Worm (Caenorhabditis elegans) whole organism, L1 larva: ENCODE measurements around the gene C44B9.2.
A peak's percentile ranks its signal among the peaks of the same experiment; 100 is the strongest.

Experiments used
- C04F5.9 ChIP-seq: sonication (generic microtip); optimal IDR thresholded peaks from 2 replicates; lab custom pipeline; 2016; ENCODE audit warnings: missing genetic modification characterization, missing compliant biosample characterization
- C16A3.4 ChIP-seq: fragments of 150-350 bp; optimal IDR thresholded peaks from 2 replicates; lab custom pipeline; 2014; ENCODE audit warnings: missing biosample characterization, missing genetic modification characterization
- Y116A8C.19 ChIP-seq: sonication (generic microtip); optimal IDR thresholded peaks from 2 replicates; lab custom pipeline; 2016; ENCODE audit warnings: missing compliant biosample characterization, missing genetic modification characterization, borderline replicate concordance
- aha-1 ChIP-seq: fragments of 150-350 bp; optimal IDR thresholded peaks from 2 replicates; lab custom pipeline; 2014; ENCODE audit warnings: missing biosample characterization, missing genetic modification characterization
- aly-2 ChIP-seq: fragments of 150-350 bp; optimal IDR thresholded peaks from 2 replicates; lab custom pipeline; 2014; ENCODE audit warnings: missing biosample characterization, missing genetic modification characterization
- ama-1 ChIP-seq: fragments of 150-350 bp; optimal IDR thresholded peaks from 2 replicates; lab custom pipeline; 2014
- blmp-1 ChIP-seq: fragments of 150-350 bp; optimal IDR thresholded peaks from 2 replicates; lab custom pipeline; 2014; ENCODE audit warnings: missing biosample characterization, missing genetic modification characterization
- ceh-8 ChIP-seq: fragments of 200-800 bp; sonication (Bioruptor generic); optimal IDR thresholded peaks from 2 replicates; lab custom pipeline; 2018; ENCODE audit warnings: mild to moderate bottlenecking, missing genetic modification characterization, moderate library complexity, missing compliant biosample characterization
- ceh-82 ChIP-seq, 3 experiments: fragments of 150-350 bp in 1 of 3; sonication (generic microtip) in 2 of 3; optimal IDR thresholded peaks; 2 replicates each; lab custom pipeline; 2014 to 2017; ENCODE audit warnings: missing biosample characterization in 3 of 3, missing genetic modification characterization in 3 of 3
- ceh-88 ChIP-seq: fragments of 200-800 bp; sonication (Bioruptor generic); IDR thresholded peaks from 2 replicates; pipeline ENCODE4 v1.3.6; 2022; ENCODE audit warnings: missing genetic modification characterization, missing compliant biosample characterization
- ceh-90 ChIP-seq: sonication (generic microtip); optimal IDR thresholded peaks from 2 replicates; lab custom pipeline; 2016; ENCODE audit warnings: missing genetic modification characterization, missing compliant biosample characterization
- ces-1 ChIP-seq: fragments of 150-350 bp; optimal IDR thresholded peaks from 2 replicates; lab custom pipeline; 2014; ENCODE audit warnings: missing biosample characterization, missing genetic modification reagents, missing genetic modification characterization
- dpl-1 ChIP-seq, 3 experiments: fragments of 150-350 bp in 2 of 3; sonication (generic microtip) in 1 of 3; optimal IDR thresholded peaks; 2 replicates each; lab custom pipeline; 2014 to 2017; ENCODE audit warnings: missing biosample characterization in 3 of 3, missing genetic modification characterization in 3 of 3, missing genetic modification reagents in 3 of 3
- dsc-1 ChIP-seq: sonication (generic microtip); optimal IDR thresholded peaks from 2 replicates; lab custom pipeline; 2016; ENCODE audit warnings: mild to moderate bottlenecking, missing genetic modification characterization, missing compliant biosample characterization
- efl-1 ChIP-seq, 4 experiments: fragments of 150-350 bp; optimal IDR thresholded peaks in 3 of 4; peaks in 1 of 4; 1 replicate in 1 of 4; 2 replicates in 3 of 4; lab custom pipeline; 2014; ENCODE audit warnings: missing biosample characterization in 2 of 4, missing genetic modification characterization in 2 of 4, missing genetic modification reagents in 2 of 4
- egl-13 ChIP-seq: sonication (generic microtip); optimal IDR thresholded peaks from 2 replicates; lab custom pipeline; 2016; ENCODE audit warnings: missing genotype, missing genetic modification reagents, missing genetic modification characterization, missing compliant biosample characterization
- egl-27 ChIP-seq, 2 experiments: fragments of 150-350 bp in 1 of 2; sonication (generic microtip); optimal IDR thresholded peaks; 3 replicates each; lab custom pipeline; 2017 to 2018; ENCODE audit warnings: missing biosample characterization in 2 of 2, missing genetic modification characterization in 2 of 2, missing genetic modification reagents in 2 of 2
- fkh-10 ChIP-seq: sonication (generic microtip); optimal IDR thresholded peaks from 2 replicates; lab custom pipeline; 2017; ENCODE audit warnings: missing biosample characterization, missing genetic modification reagents, missing genetic modification characterization
- fkh-8 ChIP-seq: sonication (generic microtip); optimal IDR thresholded peaks from 2 replicates; lab custom pipeline; 2016; ENCODE audit warnings: mild to moderate bottlenecking, missing genetic modification characterization, missing compliant biosample characterization
- grh-1 ChIP-seq: fragments of 200-800 bp; sonication (Bioruptor generic); IDR thresholded peaks from 2 replicates; pipeline ENCODE4 v1.3.6; 2022; ENCODE audit warnings: missing genetic modification reagents, missing genetic modification characterization, missing compliant biosample characterization
- irx-1 ChIP-seq: sonication (generic microtip); optimal IDR thresholded peaks from 2 replicates; lab custom pipeline; 2016; ENCODE audit warnings: missing genetic modification characterization, missing compliant biosample characterization
- lin-14 ChIP-seq: fragments of 200-800 bp; sonication (Bioruptor generic); optimal IDR thresholded peaks from 2 replicates; lab custom pipeline; 2018; ENCODE audit warnings: mild to moderate bottlenecking, missing genetic modification characterization, moderate library complexity, missing compliant biosample characterization
- lin-15B ChIP-seq: fragments of 150-350 bp; sonication (generic microtip); optimal IDR thresholded peaks from 3 replicates; lab custom pipeline; 2014; ENCODE audit warnings: missing biosample characterization, missing genetic modification characterization
- lin-35 ChIP-seq, 2 experiments: fragments of 150-350 bp; optimal IDR thresholded peaks; 2 replicates each; lab custom pipeline; 2014; ENCODE audit warnings: missing biosample characterization in 2 of 2, missing genetic modification characterization in 2 of 2, missing genetic modification reagents in 2 of 2
- lin-39 ChIP-seq: fragments of 150-350 bp; optimal IDR thresholded peaks from 2 replicates; lab custom pipeline; 2014; ENCODE audit warnings: missing biosample characterization, missing genetic modification reagents, missing genetic modification characterization
- lir-3 ChIP-seq: sonication (generic microtip); optimal IDR thresholded peaks from 2 replicates; lab custom pipeline; 2016; ENCODE audit warnings: mild to moderate bottlenecking, missing genetic modification characterization, moderate library complexity, missing compliant biosample characterization; ENCODE audit not compliant: poor library complexity
- lsy-2 ChIP-seq, 2 experiments: fragments of 150-350 bp; optimal IDR thresholded peaks; 2 replicates each; lab custom pipeline; 2014; ENCODE audit warnings: missing biosample characterization in 2 of 2, missing genetic modification characterization in 2 of 2
- mab-9 ChIP-seq: fragments of 200-800 bp; sonication (Bioruptor generic); IDR thresholded peaks from 2 replicates; pipeline ENCODE4 v1.3.6; 2022; ENCODE audit warnings: missing genetic modification reagents, missing genetic modification characterization, missing compliant biosample characterization
- mef-2 ChIP-seq: fragments of 150-350 bp; optimal IDR thresholded peaks from 2 replicates; lab custom pipeline; 2014; ENCODE audit warnings: missing biosample characterization, missing genetic modification characterization
- nhr-11 ChIP-seq: fragments of 150-350 bp; optimal IDR thresholded peaks from 2 replicates; lab custom pipeline; 2014; ENCODE audit warnings: missing biosample characterization, missing genetic modification characterization
- nhr-19 ChIP-seq: fragments of 200-800 bp; sonication (Bioruptor generic); conservative IDR thresholded peaks from 2 replicates; pipeline ENCODE4 v1.3.6; 2022; ENCODE audit warnings: missing genetic modification characterization, missing compliant biosample characterization
- nhr-237 ChIP-seq: fragments of 150-350 bp; optimal IDR thresholded peaks from 2 replicates; lab custom pipeline; 2014; ENCODE audit warnings: missing biosample characterization, missing genetic modification characterization
- nhr-47 ChIP-seq: sonication (generic microtip); optimal IDR thresholded peaks from 2 replicates; lab custom pipeline; 2016; ENCODE audit warnings: mild to moderate bottlenecking, missing genetic modification characterization, moderate library complexity, missing compliant biosample characterization
- nhr-71 ChIP-seq: sonication (generic microtip); optimal IDR thresholded peaks from 2 replicates; lab custom pipeline; 2016; ENCODE audit warnings: mild to moderate bottlenecking, missing genetic modification characterization, moderate library complexity, missing compliant biosample characterization
- nhr-77 ChIP-seq: fragments of 150-350 bp; optimal IDR thresholded peaks from 2 replicates; lab custom pipeline; 2014; ENCODE audit warnings: missing biosample characterization, missing genetic modification characterization
- nhr-85 ChIP-seq: sonication (generic microtip); peaks from one replicate; lab custom pipeline; 2016; ENCODE audit warnings: missing genetic modification characterization, inconsistent platforms, missing compliant biosample characterization
- rnt-1 ChIP-seq: sonication (generic microtip); optimal IDR thresholded peaks from 2 replicates; lab custom pipeline; 2016; ENCODE audit warnings: mild to moderate bottlenecking, missing genetic modification characterization, moderate library complexity, missing compliant biosample characterization
- skn-1 ChIP-seq: fragments of 150-350 bp; optimal IDR thresholded peaks from 2 replicates; lab custom pipeline; 2014; ENCODE audit warnings: missing biosample characterization, missing genetic modification characterization
- snpc-4 ChIP-seq: fragments of 150-350 bp; optimal IDR thresholded peaks from 2 replicates; lab custom pipeline; 2014; ENCODE audit warnings: missing biosample characterization, missing genetic modification characterization
- snu-23 ChIP-seq: sonication (generic microtip); optimal IDR thresholded peaks from 2 replicates; lab custom pipeline; 2016; ENCODE audit warnings: missing genetic modification characterization, missing compliant biosample characterization
- sox-4 ChIP-seq: sonication (generic microtip); optimal IDR thresholded peaks from 2 replicates; lab custom pipeline; 2016; ENCODE audit warnings: missing genetic modification characterization, missing compliant biosample characterization
- sptf-1 ChIP-seq: fragments of 150-350 bp; optimal IDR thresholded peaks from 2 replicates; lab custom pipeline; 2014; ENCODE audit warnings: missing biosample characterization, missing genetic modification characterization
- sup-37 ChIP-seq: fragments of 200-800 bp; sonication (Bioruptor generic); optimal IDR thresholded peaks from 2 replicates; lab custom pipeline; 2018; ENCODE audit warnings: mild to moderate bottlenecking, missing genetic modification characterization, missing compliant biosample characterization
- tbx-2 ChIP-seq: sonication (generic microtip); optimal IDR thresholded peaks from 2 replicates; lab custom pipeline; 2016; ENCODE audit warnings: missing genetic modification characterization, missing compliant biosample characterization
- tlp-1 ChIP-seq: fragments of 150-350 bp; optimal IDR thresholded peaks from 2 replicates; lab custom pipeline; 2014; ENCODE audit warnings: missing biosample characterization, missing genetic modification characterization
- unc-130 ChIP-seq: fragments of 150-350 bp; optimal IDR thresholded peaks from 2 replicates; lab custom pipeline; 2017; ENCODE audit warnings: missing biosample characterization, missing genetic modification characterization, inconsistent platforms
- vab-15 ChIP-seq: sonication (generic microtip); optimal IDR thresholded peaks from 2 replicates; lab custom pipeline; 2017; ENCODE audit warnings: missing genotype, mild to moderate bottlenecking, missing genetic modification characterization, missing compliant biosample characterization
- xbp-1 ChIP-seq: sonication (generic microtip); optimal IDR thresholded peaks from 2 replicates; lab custom pipeline; 2016; ENCODE audit warnings: missing genetic modification characterization, missing compliant biosample characterization
- zag-1 ChIP-seq: fragments of 150-350 bp; optimal IDR thresholded peaks from 2 replicates; lab custom pipeline; 2014; ENCODE audit warnings: missing biosample characterization, missing genetic modification characterization
- zip-4 ChIP-seq: fragments of 200-800 bp; sonication (Bioruptor generic); optimal IDR thresholded peaks from 2 replicates; lab custom pipeline; 2018; ENCODE audit warnings: mild to moderate bottlenecking, missing genetic modification characterization, moderate library complexity, missing compliant biosample characterization
- ztf-4 ChIP-seq: fragments of 150-350 bp; optimal IDR thresholded peaks from 2 replicates; lab custom pipeline; 2014; ENCODE audit warnings: missing biosample characterization, missing genetic modification characterization

C44B9.2 gene

ce11 chrIII:10848858-10849257, 26.4 kb upstream of the C44B9.2 start, which contains the start of the genes fbxb-85 and hex-3 (continued):
- peak; percentile 95 for TF ChIP-seq irx-1 (tag; lab: Kevin White, UChicago)
- TF ChIP-seq sup-37 (GFP tag; lab: Kevin White, UChicago) = peak; percentile 91
- TF ChIP-seq tlp-1 = no peak
- peak; percentile 94 for TF ChIP-seq lin-14
- TF ChIP-seq sptf-1 (tag; lab: Kevin White, UChicago) = no peak
- TF ChIP-seq ceh-8 (GFP tag; lab: Kevin White, UChicago) = peak; percentile 98
- peak; percentile 81 for TF ChIP-seq nhr-237
- peak; percentile 97 for TF ChIP-seq nhr-85 (tag; lab: Kevin White, UChicago)
- TF ChIP-seq nhr-77 (tag; lab: Kevin White, UChicago) = peak; percentile 90
- peak; percentile 94 for TF ChIP-seq grh-1 (GFP tag; lab: Robert Waterston, UW)
- TF ChIP-seq aha-1 (tag; lab: Kevin White, UChicago) = peak; percentile 76
- no peak for TF ChIP-seq ces-1
- peak; percentile 94 for TF ChIP-seq aly-2 (tag; lab: Kevin White, UChicago)
- TF ChIP-seq zip-4 (GFP tag; lab: Kevin White, UChicago) = peak; percentile 87
- TF ChIP-seq unc-130 = peak; percentile 97
- peak; percentile 50 for TF ChIP-seq ceh-90 (tag; lab: Kevin White, UChicago)
- peak; percentile 95 for TF ChIP-seq lsy-2 (tag; optimal IDR thresholded peaks at IDR 0.05; lab: Kevin White, UChicago)
- peak; percentile 63 for TF ChIP-seq mef-2 (tag; lab: Kevin White, UChicago)
- peak; percentile 98 for TF ChIP-seq nhr-47 (tag; lab: Kevin White, UChicago)
- TF ChIP-seq C16A3.4 (tag; lab: Kevin White, UChicago) = peak; percentile 94
- TF ChIP-seq ama-1 (lab: Kevin White, UChicago) = peak; percentile 72
- peak; percentile 90 to 96 for TF ChIP-seq lin-35 (GFP tag; optimal IDR thresholded peaks at IDR 0.05; lab: Kevin White, UChicago)
- TF ChIP-seq lin-15B = peak; percentile 90
- TF ChIP-seq C04F5.9 (tag; lab: Kevin White, UChicago) = peak; percentile 86
- TF ChIP-seq ztf-4 (tag; lab: Kevin White, UChicago) = peak; percentile 84
- TF ChIP-seq ceh-88 = peak; percentile 89
- peak; percentile 98 for TF ChIP-seq tbx-2 (tag; lab: Kevin White, UChicago)
- TF ChIP-seq sox-4 = peak; percentile 93
- TF ChIP-seq lir-3 = peak; percentile 89
- TF ChIP-seq efl-1 (optimal IDR thresholded peaks at IDR 0.05; lab: Kevin White, UChicago) = peak; percentile 91 to 96
- TF ChIP-seq efl-1 (GFP tag; optimal IDR thresholded peaks at IDR 0.05 in 1 of 2; lab: Kevin White, UChicago) = peak; percentile 90 to 99
- peak; percentile 93 for TF ChIP-seq fkh-10 (GFP tag; lab: Kevin White, UChicago)
- TF ChIP-seq lin-39 (tag; lab: Kevin White, UChicago) = peak; percentile 94
- peak; percentile 85 for TF ChIP-seq snpc-4 (tag; lab: Kevin White, UChicago)
- TF ChIP-seq vab-15 (tag; lab: Kevin White, UChicago) = peak; percentile 29
- TF ChIP-seq egl-27 (tag; optimal IDR thresholded peaks at IDR 0.05; lab: Kevin White, UChicago) = peak; percentile 37 to 70
- peak; percentile 55 for TF ChIP-seq Y116A8C.19 (tag; lab: Kevin White, UChicago)
- TF ChIP-seq zag-1 = peak; percentile 92
- peak; percentile 97 for TF ChIP-seq rnt-1 (tag; lab: Kevin White, UChicago)
- TF ChIP-seq egl-13 (tag; lab: Kevin White, UChicago) = peak; percentile 92

ce11 chrIII:10855398-10855880, 19.8 kb upstream of the C44B9.2 start, which contains the start of gene Y39A1C.1:
Gene Y39A1C.1 (plus strand): TSS chrIII:10855448.
- TF ChIP-seq nhr-19 (peak; percentile 3; the same call in 1 of the 2 replicates), nhr-11 (tag; lab: Kevin White, UChicago) (no peak), fkh-8 (tag; lab: Kevin White, UChicago) (peak; percentile 50), xbp-1 (tag; lab: Kevin White, UChicago) (no peak), tbx-2 (tag; lab: Kevin White, UChicago) (peak; percentile 26), aha-1 (tag; lab: Kevin White, UChicago) (no peak), rnt-1 (tag; lab: Kevin White, UChicago) (peak; percentile 56), dpl-1 (GFP tag; optimal IDR thresholded peaks at IDR 0.05; lab: Kevin White, UChicago) (peak in 1 of 3 experiments; percentile 5), ceh-82 (tag; optimal IDR thresholded peaks at IDR 0.05; lab: Kevin White, UChicago) (peak in 2 of 3 experiments; percentile 9 to 29), lin-35 (GFP tag; optimal IDR thresholded peaks at IDR 0.05; lab: Kevin White, UChicago) (peak in 1 of 2 experiments; percentile 34), mab-9 (GFP tag; lab: Robert Waterston, UW) (0 out of 2 replicates have a peak, but pooled peaks have one; percentile 11), nhr-71 (tag; lab: Kevin White, UChicago) (peak; percentile 46), lsy-2 (tag; optimal IDR thresholded peaks at IDR 0.05; lab: Kevin White, UChicago) (peak in 1 of 2 experiments; percentile 3), dsc-1 (tag; lab: Kevin White, UChicago) (peak; percentile 53), snu-23 (GFP tag; lab: Kevin White, UChicago) (peak; percentile 26), skn-1 (tag; lab: Kevin White, UChicago) (peak; percentile 5), blmp-1 (tag; lab: Kevin White, UChicago) (no peak), efl-1 (optimal IDR thresholded peaks at IDR 0.05; lab: Kevin White, UChicago) (peak; percentile 14 to 18), efl-1 (GFP tag; optimal IDR thresholded peaks at IDR 0.05 in 1 of 2; lab: Kevin White, UChicago) (peak in 1 of 2 experiments; percentile 22), zag-1 (no peak), nhr-47 (tag; lab: Kevin White, UChicago) (peak; percentile 14)
